Worm (Caenorhabditis elegans): ENCODE results near the gene ccdc-47.

Gene ccdc-47

DNA sequence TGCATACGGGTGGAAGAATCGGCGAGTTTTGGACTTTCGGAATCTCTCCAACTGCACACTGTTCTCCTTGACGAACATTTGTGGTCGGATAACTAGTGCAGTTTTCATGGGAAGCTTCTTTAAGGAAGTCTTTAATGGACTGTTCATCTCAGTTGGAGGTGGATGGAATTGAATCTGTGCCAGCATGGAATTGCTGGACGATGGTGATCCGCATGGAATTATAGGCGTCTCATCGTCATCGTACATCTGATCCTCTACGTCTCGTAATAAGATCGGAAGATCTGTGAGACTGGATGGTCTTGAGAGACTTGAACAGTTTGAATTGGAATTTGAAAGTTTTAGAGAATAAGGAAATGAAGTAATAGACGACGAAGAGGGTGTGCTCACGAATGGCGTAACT is 43.8 kb upstream of the ccdc-47 start:
- TF ChIP-seq lin-11 (tag; optimal IDR thresholded peaks at IDR 0.05), result no peak
- no peak for TF ChIP-seq ZK546.5 (tag; optimal IDR thresholded peaks at IDR 0.05)
- TF ChIP-seq nhr-129 (tag; optimal IDR thresholded peaks at IDR 0.05), result no peak
- no peak for TF ChIP-seq ztf-11 (tag; optimal IDR thresholded peaks at IDR 0.05)
- TF ChIP-seq blmp-1 (tag; optimal IDR thresholded peaks at IDR 0.05; ENCODE audit: insufficient read depth), result no peak
- no peak for TF ChIP-seq skn-1 (tag; optimal IDR thresholded peaks at IDR 0.05)
- TF ChIP-seq nhr-25 (tag; optimal IDR thresholded peaks at IDR 0.05), result no peak
- TF ChIP-seq ceh-82 (tag; optimal IDR thresholded peaks at IDR 0.05), result no peak
- no peak for TF ChIP-seq sma-9 (GFP tag; optimal IDR thresholded peaks at IDR 0.05)
- no peak for TF ChIP-seq sma-9 (tag; optimal IDR thresholded peaks at IDR 0.05)
- TF ChIP-seq nhr-11 (tag; optimal IDR thresholded peaks at IDR 0.05), result no peak
- no peak for TF ChIP-seq mbf-1 (tag; optimal IDR thresholded peaks at IDR 0.05)
- no peak for TF ChIP-seq R02D3.7 (tag; optimal IDR thresholded peaks at IDR 0.05)
- TF ChIP-seq crh-2 (tag; optimal IDR thresholded peaks at IDR 0.05), result no peak
- TF ChIP-seq nhr-21 (tag; optimal IDR thresholded peaks at IDR 0.05), result no peak
- TF ChIP-seq nhr-237 (tag; optimal IDR thresholded peaks at IDR 0.05), result no peak
- TF ChIP-seq egl-27 (tag; optimal IDR thresholded peaks at IDR 0.05), result no peak

DNA sequence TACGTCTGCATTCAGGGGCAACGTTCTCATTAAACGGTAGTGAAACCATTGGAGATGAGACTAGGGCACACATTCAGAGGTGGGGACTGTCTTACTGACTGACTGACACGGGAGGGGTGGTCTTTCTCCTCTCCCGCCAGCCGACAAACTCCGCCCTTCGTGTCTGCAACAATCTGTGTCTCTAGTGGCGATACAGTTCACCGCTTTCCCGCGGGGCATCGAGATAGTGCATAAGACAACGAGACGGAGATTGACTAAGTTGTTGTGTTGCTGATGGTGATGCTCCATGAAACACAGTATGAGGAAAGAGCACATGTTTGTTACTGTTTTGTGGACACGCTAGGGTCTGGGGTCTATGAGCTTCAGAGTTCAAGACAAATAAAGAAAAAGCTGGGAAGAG is 43.3 kb upstream of the ccdc-47 start:
- TF ChIP-seq lsy-2 (tag; optimal IDR thresholded peaks at IDR 0.05) (peak; percentile 10 to 24), ztf-4 (tag; optimal IDR thresholded peaks at IDR 0.05) (no peak), nhr-129 (tag; optimal IDR thresholded peaks at IDR 0.05) (peak; percentile 62), fos-1 (tag; optimal IDR thresholded peaks at IDR 0.05) (peak; percentile 54), sma-9 (GFP tag; optimal IDR thresholded peaks at IDR 0.05) (peak; percentile 29), sma-9 (tag; optimal IDR thresholded peaks at IDR 0.05) (no peak), unc-62 (GFP tag; optimal IDR thresholded peaks at IDR 0.05) (no peak), F13H6.1 (tag; optimal IDR thresholded peaks at IDR 0.05) (peak; percentile 58), ztf-1 (GFP tag; conservative IDR thresholded peaks at IDR 0.05) (0 out of 2 replicates have a peak, but pooled peaks have one; percentile 70)

- TF ChIP-seq nhr-6 (tag; optimal IDR thresholded peaks at IDR 0.05) (no peak), nhr-129 (tag; optimal IDR thresholded peaks at IDR 0.05) (peak; percentile 53)
Measured at ce11 chrIII:3874492-3874891, 42.3 kb upstream of the ccdc-47 start.

DNA sequence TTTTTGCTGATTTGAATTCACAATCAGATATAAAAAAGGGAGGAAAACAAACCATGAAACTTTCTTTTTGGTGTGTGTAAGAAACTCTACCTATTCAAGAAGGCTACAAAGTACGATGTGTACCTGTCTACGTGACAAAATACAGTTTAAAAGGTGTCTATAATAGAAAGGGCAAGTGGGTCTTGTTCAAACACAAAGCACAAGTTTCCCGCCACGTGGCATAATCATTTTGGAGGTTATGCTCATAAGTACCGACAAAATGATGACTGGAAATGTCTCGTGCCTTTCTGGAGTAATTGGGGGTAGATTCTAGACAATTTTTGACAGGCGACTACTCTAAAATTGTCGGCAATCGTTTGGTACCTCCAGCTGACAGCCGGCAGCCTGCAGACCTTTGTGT is 41.9 kb upstream of the ccdc-47 start:
- peak; percentile 33 for TF ChIP-seq sma-9 (GFP tag; optimal IDR thresholded peaks at IDR 0.05)
- no peak for TF ChIP-seq sma-9 (tag; optimal IDR thresholded peaks at IDR 0.05)
- peak; percentile 79 for TF ChIP-seq crh-2 (tag; optimal IDR thresholded peaks at IDR 0.05)
- no peak for TF ChIP-seq nhr-237 (tag; optimal IDR thresholded peaks at IDR 0.05)
- TF ChIP-seq gmeb-1 (tag; optimal IDR thresholded peaks at IDR 0.05), result no peak

DNA sequence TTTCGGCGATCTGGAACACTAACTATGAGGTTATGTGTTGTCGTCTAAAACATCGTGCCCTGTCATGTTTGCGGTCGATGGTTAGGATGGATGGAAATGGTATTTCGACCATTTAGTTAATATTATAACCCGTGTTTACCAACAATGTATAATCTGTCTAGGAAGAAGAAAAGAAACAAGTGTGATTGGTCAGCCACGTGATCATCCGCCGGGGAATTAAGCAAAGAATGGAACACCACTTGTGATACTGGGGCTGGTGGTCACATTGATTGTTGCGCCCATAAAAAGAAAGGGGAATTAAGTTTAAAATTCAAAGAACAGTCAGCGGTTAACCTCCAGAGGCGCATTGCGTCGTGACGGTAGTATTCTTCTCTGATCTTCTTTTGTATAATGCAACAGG is 41.2 kb upstream of the ccdc-47 start:
- TF ChIP-seq sma-3 (GFP tag; optimal IDR thresholded peaks at IDR 0.05), result peak; percentile 54
- TF ChIP-seq lin-13 (GFP tag; optimal IDR thresholded peaks at IDR 0.05), result no peak
- peak; percentile 53 for TF ChIP-seq nhr-6 (tag; optimal IDR thresholded peaks at IDR 0.05)
- no peak for TF ChIP-seq ceh-82 (tag; optimal IDR thresholded peaks at IDR 0.05)
- TF ChIP-seq lin-11 (tag; optimal IDR thresholded peaks at IDR 0.05), result no peak
- TF ChIP-seq nhr-21 (tag; optimal IDR thresholded peaks at IDR 0.05), result peak; percentile 29
- TF ChIP-seq crh-2 (tag; optimal IDR thresholded peaks at IDR 0.05), result peak; percentile 48
- no peak for TF ChIP-seq C34F6.9 (tag; optimal IDR thresholded peaks at IDR 0.05)
- TF ChIP-seq nhr-25 (tag; optimal IDR thresholded peaks at IDR 0.05), result peak; percentile 85
- peak; percentile 36 for TF ChIP-seq nhr-129 (tag; optimal IDR thresholded peaks at IDR 0.05)
- peak; percentile 86 for TF ChIP-seq sma-9 (GFP tag; optimal IDR thresholded peaks at IDR 0.05)
- TF ChIP-seq sma-9 (tag; optimal IDR thresholded peaks at IDR 0.05), result no peak
- TF ChIP-seq alr-1 (tag; optimal IDR thresholded peaks at IDR 0.05), result no peak
- TF ChIP-seq lsy-2 (tag; optimal IDR thresholded peaks at IDR 0.05), result peak in 1 of 2 experiments; percentile 15

- TF ChIP-seq nhr-77 (tag; optimal IDR thresholded peaks at IDR 0.05) (no peak), blmp-1 (tag; optimal IDR thresholded peaks at IDR 0.05; ENCODE audit: insufficient read depth) (peak; percentile 36), ztf-1 (GFP tag; conservative IDR thresholded peaks at IDR 0.05) (no peak), nhr-25 (tag; optimal IDR thresholded peaks at IDR 0.05) (peak; percentile 58), sma-9 (GFP tag; optimal IDR thresholded peaks at IDR 0.05) (peak; percentile 36), sma-9 (tag; optimal IDR thresholded peaks at IDR 0.05) (no peak), crh-2 (tag; optimal IDR thresholded peaks at IDR 0.05) (peak; percentile 7), fos-1 (tag; optimal IDR thresholded peaks at IDR 0.05) (peak; percentile 51)
Measured at ce11 chrIII:3876197-3876897, 40.4 kb upstream of the ccdc-47 start.
